Worm (Caenorhabditis elegans) whole organism, L3 larva: ENCODE data around the gene atp-5.
A peak's percentile ranks its signal among the peaks of the same experiment; 100 is the strongest.

Experiments
- R02D3.7 ChIP-seq: fragments of 150-350 bp; optimal IDR thresholded peaks from 2 replicates; lab custom pipeline; 2014; ENCODE audit warnings: missing biosample characterization, missing genetic modification characterization
- aly-2 ChIP-seq: fragments of 150-350 bp; optimal IDR thresholded peaks from 2 replicates; lab custom pipeline; 2014; ENCODE audit warnings: missing biosample characterization, missing genetic modification characterization
- ama-1 ChIP-seq: fragments of 150-350 bp; optimal IDR thresholded peaks from 2 replicates; lab custom pipeline; 2018
- ceh-28 ChIP-seq: fragments of 150-350 bp; optimal IDR thresholded peaks from 2 replicates; lab custom pipeline; 2014; ENCODE audit warnings: missing biosample characterization, missing genetic modification reagents, missing genetic modification characterization
- ceh-9 ChIP-seq: sonication (generic microtip); optimal IDR thresholded peaks from 2 replicates; lab custom pipeline; 2018; ENCODE audit warnings: missing biosample characterization, missing genetic modification characterization
- egl-27 ChIP-seq: sonication (generic microtip); optimal IDR thresholded peaks from 4 replicates; lab custom pipeline; 2017; ENCODE audit warnings: missing biosample characterization, missing genetic modification reagents, missing genetic modification characterization
- egl-5 ChIP-seq: fragments of 150-350 bp; optimal IDR thresholded peaks from 2 replicates; lab custom pipeline; 2017; ENCODE audit warnings: missing biosample characterization, missing genetic modification reagents, missing genetic modification characterization, inconsistent platforms
- elt-2 ChIP-seq: sonication (generic microtip); optimal IDR thresholded peaks from 2 replicates; lab custom pipeline; 2016; ENCODE audit warnings: missing genetic modification reagents, mild to moderate bottlenecking, missing genetic modification characterization, missing compliant biosample characterization
- elt-3 ChIP-seq, 3 experiments: fragments of 150-350 bp in 1 of 3; sonication (generic microtip) in 2 of 3; optimal IDR thresholded peaks; 2 replicates in 2 of 3; 4 replicates in 1 of 3; lab custom pipeline; 2014 to 2017; ENCODE audit warnings: missing biosample characterization in 3 of 3, missing genetic modification characterization in 3 of 3
- fkh-10 ChIP-seq: sonication (generic microtip); optimal IDR thresholded peaks from 2 replicates; lab custom pipeline; 2017; ENCODE audit warnings: missing biosample characterization, missing genetic modification reagents, missing genetic modification characterization
- fkh-2 ChIP-seq: fragments of 150-350 bp; optimal IDR thresholded peaks from 2 replicates; lab custom pipeline; 2014; ENCODE audit warnings: missing biosample characterization, missing genetic modification reagents, missing genetic modification characterization
- fos-1 ChIP-seq: fragments of 150-350 bp; optimal IDR thresholded peaks from 2 replicates; lab custom pipeline; 2014; ENCODE audit warnings: missing biosample characterization, missing genetic modification characterization
- hmg-11 ChIP-seq: sonication (generic microtip); optimal IDR thresholded peaks from 2 replicates; lab custom pipeline; 2016; ENCODE audit warnings: missing genetic modification characterization, missing compliant biosample characterization
- jun-1 ChIP-seq: fragments of 150-350 bp; optimal IDR thresholded peaks from 2 replicates; lab custom pipeline; 2014; ENCODE audit warnings: missing biosample characterization, missing genetic modification reagents, missing genetic modification characterization
- lin-15B ChIP-seq: fragments of 150-350 bp; optimal IDR thresholded peaks from 2 replicates; lab custom pipeline; 2014; ENCODE audit warnings: missing biosample characterization, missing genetic modification characterization
- lin-39 ChIP-seq: fragments of 150-350 bp; optimal IDR thresholded peaks from 2 replicates; lab custom pipeline; 2018; ENCODE audit warnings: missing biosample characterization, missing genetic modification reagents, missing genetic modification characterization
- lsy-12 ChIP-seq: sonication (generic microtip); optimal IDR thresholded peaks from 2 replicates; lab custom pipeline; 2016; ENCODE audit warnings: mild to moderate bottlenecking, missing genetic modification characterization, missing compliant biosample characterization
- mml-1 ChIP-seq: fragments of 150-350 bp; sonication (generic microtip); optimal IDR thresholded peaks from 3 replicates; lab custom pipeline; 2014; ENCODE audit warnings: missing biosample characterization, missing genetic modification characterization
- nfya-1 ChIP-seq: sonication (generic microtip); optimal IDR thresholded peaks from 2 replicates; lab custom pipeline; 2017; ENCODE audit warnings: missing genetic modification characterization, mild to moderate bottlenecking, missing compliant biosample characterization, antibody characterized with exemption, moderate library complexity; ENCODE audit not compliant: insufficient read depth
- nhr-11 ChIP-seq: fragments of 150-350 bp; optimal IDR thresholded peaks from 2 replicates; lab custom pipeline; 2014; ENCODE audit warnings: missing biosample characterization, missing genetic modification characterization
- nhr-23 ChIP-seq: fragments of 150-350 bp; optimal IDR thresholded peaks from 2 replicates; lab custom pipeline; 2014; ENCODE audit warnings: missing biosample characterization, missing genetic modification reagents, missing genetic modification characterization
- nhr-28 ChIP-seq: fragments of 150-350 bp; optimal IDR thresholded peaks from 2 replicates; lab custom pipeline; 2014; ENCODE audit warnings: missing biosample characterization, missing genetic modification characterization
- nhr-67 ChIP-seq: fragments of 150-350 bp; optimal IDR thresholded peaks from 2 replicates; lab custom pipeline; 2014; ENCODE audit warnings: missing biosample characterization, missing genetic modification characterization
- nhr-76 ChIP-seq: fragments of 150-350 bp; sonication (generic microtip); optimal IDR thresholded peaks from 5 replicates; lab custom pipeline; 2014; ENCODE audit warnings: missing biosample characterization, missing genetic modification characterization
- nhr-77 ChIP-seq: fragments of 150-350 bp; optimal IDR thresholded peaks from 2 replicates; lab custom pipeline; 2014; ENCODE audit warnings: missing biosample characterization, missing genetic modification characterization
- tbx-2 ChIP-seq: sonication (generic microtip); optimal IDR thresholded peaks from 2 replicates; lab custom pipeline; 2016; ENCODE audit warnings: mild to moderate bottlenecking, missing genetic modification characterization, missing compliant biosample characterization
- unc-39 ChIP-seq: sonication (generic microtip); optimal IDR thresholded peaks from 4 replicates; lab custom pipeline; 2017; ENCODE audit warnings: missing biosample characterization, missing genetic modification characterization
- unc-62 ChIP-seq: fragments of 150-350 bp; sonication (generic microtip); optimal IDR thresholded peaks from 4 replicates; lab custom pipeline; 2014; ENCODE audit warnings: missing biosample characterization, missing genetic modification reagents, missing genetic modification characterization
- zag-1 ChIP-seq: fragments of 150-350 bp; optimal IDR thresholded peaks from 2 replicates; lab custom pipeline; 2014; ENCODE audit warnings: missing biosample characterization, missing genetic modification characterization
- ztf-4 ChIP-seq: fragments of 150-350 bp; optimal IDR thresholded peaks from 2 replicates; lab custom pipeline; 2014; ENCODE audit warnings: missing biosample characterization, missing genetic modification characterization

atp-5 gene

ce11 chrV:11170564-11171329 lies 47.1 kb upstream of the atp-5 start:
- TF ChIP-seq lsy-12 (tag; lab: Kevin White, UChicago): no peak
- no peak for TF ChIP-seq egl-5 (tag; lab: Kevin White, UChicago)

ce11 chrV:11167745-11168144 lies 44.1 kb upstream of the atp-5 start:
- TF ChIP-seq elt-2 (tag; lab: Kevin White, UChicago): no peak
- TF ChIP-seq nhr-77: no peak
- TF ChIP-seq unc-62 (GFP tag; lab: Kevin White, UChicago): no peak
- TF ChIP-seq fkh-10 (GFP tag; lab: Kevin White, UChicago): peak; percentile 60
- no peak for TF ChIP-seq hmg-11 (tag; lab: Kevin White, UChicago)
- TF ChIP-seq ceh-28: no peak
- TF ChIP-seq, all 47 proteins: peak for 1

- TF ChIP-seq nfya-1 (tag; lab: Kevin White, UChicago): no peak
- no peak for TF ChIP-seq fkh-2 (tag; lab: Kevin White, UChicago)
- no peak for TF ChIP-seq nhr-67
- TF ChIP-seq unc-39 (tag; lab: Kevin White, UChicago): no peak
- no peak for TF ChIP-seq egl-27 (tag; lab: Kevin White, UChicago)
- no peak for TF ChIP-seq fos-1 (tag; lab: Kevin White, UChicago)
Observed at ce11 chrV:11164475-11164874, 40.8 kb upstream of the atp-5 start, which contains the start of gene srg-40. TSS of gene srg-40 (minus strand) at chrV:11164575.

ce11 chrV:11161791-11162190 lies 38.1 kb upstream of the atp-5 start, which contains the start of gene srg-41:
TSS of gene srg-41 (minus strand) at chrV:11161891.
- TF ChIP-seq nhr-28 (tag; lab: Kevin White, UChicago) (no peak), ama-1 (lab: Kevin White, UChicago) (no peak)

ce11 chrV:11157947-11158346 lies 34.3 kb upstream of the atp-5 start, which contains the start of gene srg-42:
TSS of gene srg-42 (minus strand) at chrV:11158047.
- TF ChIP-seq R02D3.7 (tag; lab: Kevin White, UChicago) (no peak), aly-2 (tag; lab: Kevin White, UChicago) (no peak), egl-5 (tag; lab: Kevin White, UChicago) (no peak), nhr-23 (tag; lab: Kevin White, UChicago) (no peak), ama-1 (lab: Kevin White, UChicago) (no peak), jun-1 (tag; lab: Kevin White, UChicago) (no peak), mml-1 (tag; lab: Kevin White, UChicago) (no peak), ztf-4 (tag; lab: Kevin White, UChicago) (no peak), nhr-28 (tag; lab: Kevin White, UChicago) (no peak), nhr-11 (tag; lab: Kevin White, UChicago) (no peak), lin-15B (tag; lab: Kevin White, UChicago) (no peak), fkh-10 (GFP tag; lab: Kevin White, UChicago) (no peak), nhr-76 (tag; lab: Kevin White, UChicago) (no peak), zag-1 (no peak), egl-27 (tag; lab: Kevin White, UChicago) (no peak), tbx-2 (tag; lab: Kevin White, UChicago) (no peak)

- peak; percentile 42 for TF ChIP-seq elt-2 (tag; lab: Kevin White, UChicago)
- TF ChIP-seq ceh-9 (tag; lab: Kevin White, UChicago): no peak
Observed at ce11 chrV:11156589-11156988, 32.9 kb upstream of the atp-5 start.

ce11 chrV:11155553-11155952 lies 31.9 kb upstream of the atp-5 start, which contains the start of gene srg-38:
TSS of gene srg-38 (minus strand) at chrV:11155653.
- TF ChIP-seq aly-2 (tag; lab: Kevin White, UChicago) (no peak), lin-39 (tag; lab: Kevin White, UChicago) (no peak), hmg-11 (tag; lab: Kevin White, UChicago) (no peak), unc-62 (GFP tag; lab: Kevin White, UChicago) (no peak), fkh-2 (tag; lab: Kevin White, UChicago) (no peak), elt-3 (tag; optimal IDR thresholded peaks at IDR 0.05; lab: Kevin White, UChicago) (no peak)
